Fruit fly (Drosophila melanogaster): ENCODE results near the gene Trpgamma.

DNA sequence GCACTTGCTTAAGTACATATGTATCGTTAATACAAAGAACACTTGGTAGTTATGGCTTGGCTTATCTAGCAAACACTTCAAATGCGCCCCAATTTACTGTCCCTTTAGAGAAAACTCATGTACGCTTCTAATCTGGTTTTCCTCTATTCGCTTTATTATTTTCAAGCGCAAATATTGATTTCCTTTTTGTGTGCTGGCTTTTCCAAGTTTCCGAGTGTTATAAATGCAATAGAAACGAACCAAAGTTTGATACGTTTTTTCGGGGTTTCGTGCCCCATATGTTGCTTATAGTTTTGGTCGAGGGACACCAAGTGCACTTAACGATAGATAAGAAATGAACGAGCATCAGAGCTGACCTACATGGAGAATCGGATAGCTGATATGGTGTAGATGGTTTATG lies 37.4 kb upstream of the Trpgamma start:
- no peak for TF ChIP-seq CG8478 (optimal IDR thresholded peaks at IDR 0.05)
- TF ChIP-seq CTCF (optimal IDR thresholded peaks at IDR 0.05): no peak
